Worm (Caenorhabditis elegans) whole organism, L3 larva: Measurements from ENCODE around the gene gly-5.
"Not testable (repeated sequence)": the region's sequence is repeated elsewhere in the genome, so short reads cannot be mapped to it uniquely, and the experiment has no call there.

Source experiments
- aly-2 ChIP-seq: fragments of 150-350 bp; optimal IDR thresholded peaks from 2 replicates; lab custom pipeline; 2014; ENCODE audit warnings: missing biosample characterization, missing genetic modification characterization
- ama-1 ChIP-seq: fragments of 150-350 bp; optimal IDR thresholded peaks from 2 replicates; lab custom pipeline; 2018
- ceh-16 ChIP-seq: sonication (generic microtip); optimal IDR thresholded peaks from 2 replicates; lab custom pipeline; 2017; ENCODE audit warnings: missing biosample characterization, missing genetic modification characterization
- daf-12 ChIP-seq: fragments of 150-350 bp; optimal IDR thresholded peaks from 2 replicates; lab custom pipeline; 2014; ENCODE audit warnings: missing biosample characterization, missing genetic modification reagents, missing genetic modification characterization
- elt-2 ChIP-seq: sonication (generic microtip); optimal IDR thresholded peaks from 2 replicates; lab custom pipeline; 2016; ENCODE audit warnings: missing genetic modification reagents, mild to moderate bottlenecking, missing genetic modification characterization, missing compliant biosample characterization
- elt-3 ChIP-seq, 3 experiments: fragments of 150-350 bp in 1 of 3; sonication (generic microtip) in 2 of 3; optimal IDR thresholded peaks; 2 replicates in 2 of 3; 4 replicates in 1 of 3; lab custom pipeline; 2014 to 2017; ENCODE audit warnings: missing biosample characterization in 3 of 3, missing genetic modification characterization in 3 of 3
- fkh-2 ChIP-seq: fragments of 150-350 bp; optimal IDR thresholded peaks from 2 replicates; lab custom pipeline; 2014; ENCODE audit warnings: missing biosample characterization, missing genetic modification reagents, missing genetic modification characterization
- hmg-11 ChIP-seq: sonication (generic microtip); optimal IDR thresholded peaks from 2 replicates; lab custom pipeline; 2016; ENCODE audit warnings: missing genetic modification characterization, missing compliant biosample characterization
- lin-15B ChIP-seq: fragments of 150-350 bp; optimal IDR thresholded peaks from 2 replicates; lab custom pipeline; 2014; ENCODE audit warnings: missing biosample characterization, missing genetic modification characterization
- lin-39 ChIP-seq: fragments of 150-350 bp; optimal IDR thresholded peaks from 2 replicates; lab custom pipeline; 2018; ENCODE audit warnings: missing biosample characterization, missing genetic modification reagents, missing genetic modification characterization
- lsy-12 ChIP-seq: sonication (generic microtip); optimal IDR thresholded peaks from 2 replicates; lab custom pipeline; 2016; ENCODE audit warnings: mild to moderate bottlenecking, missing genetic modification characterization, missing compliant biosample characterization
- mdl-1 ChIP-seq: fragments of 150-350 bp; optimal IDR thresholded peaks from 2 replicates; lab custom pipeline; 2014; ENCODE audit warnings: missing biosample characterization, missing genetic modification characterization
- nfya-1 ChIP-seq: sonication (generic microtip); optimal IDR thresholded peaks from 2 replicates; lab custom pipeline; 2017; ENCODE audit warnings: missing genetic modification characterization, mild to moderate bottlenecking, missing compliant biosample characterization, antibody characterized with exemption, moderate library complexity; ENCODE audit not compliant: insufficient read depth
- nhr-12 ChIP-seq: fragments of 150-350 bp; optimal IDR thresholded peaks from 2 replicates; lab custom pipeline; 2014; ENCODE audit warnings: missing biosample characterization, missing genetic modification characterization
- nhr-237 ChIP-seq: fragments of 150-350 bp; optimal IDR thresholded peaks from 2 replicates; lab custom pipeline; 2014; ENCODE audit warnings: missing biosample characterization, missing genetic modification characterization
- nhr-25 ChIP-seq: sonication (generic microtip); optimal IDR thresholded peaks from 2 replicates; lab custom pipeline; 2017; ENCODE audit warnings: missing biosample characterization, missing genetic modification characterization
- nhr-43 ChIP-seq: sonication (generic microtip); optimal IDR thresholded peaks from 2 replicates; lab custom pipeline; 2016; ENCODE audit warnings: mild to moderate bottlenecking, missing genetic modification characterization, missing compliant biosample characterization; ENCODE audit not compliant: poor library complexity, severe bottlenecking
- nhr-67 ChIP-seq: fragments of 150-350 bp; optimal IDR thresholded peaks from 2 replicates; lab custom pipeline; 2014; ENCODE audit warnings: missing biosample characterization, missing genetic modification characterization
- pha-4 ChIP-seq: fragments of 150-350 bp; optimal IDR thresholded peaks from 2 replicates; lab custom pipeline; 2014; ENCODE audit warnings: missing biosample characterization, missing genetic modification reagents, missing genetic modification characterization
- pqm-1 ChIP-seq: fragments of 150-350 bp; optimal IDR thresholded peaks from 2 replicates; lab custom pipeline; 2017; ENCODE audit warnings: missing biosample characterization, missing genetic modification characterization, inconsistent platforms
- sea-2 ChIP-seq: fragments of 150-350 bp; sonication (generic microtip); optimal IDR thresholded peaks from 4 replicates; lab custom pipeline; 2014; ENCODE audit warnings: missing biosample characterization, missing genetic modification reagents, missing genetic modification characterization
- snpc-4 ChIP-seq: fragments of 150-350 bp; optimal IDR thresholded peaks from 2 replicates; lab custom pipeline; 2014; ENCODE audit warnings: missing biosample characterization, missing genetic modification characterization
- tbx-2 ChIP-seq: sonication (generic microtip); optimal IDR thresholded peaks from 2 replicates; lab custom pipeline; 2016; ENCODE audit warnings: mild to moderate bottlenecking, missing genetic modification characterization, missing compliant biosample characterization
- zag-1 ChIP-seq: fragments of 150-350 bp; optimal IDR thresholded peaks from 2 replicates; lab custom pipeline; 2014; ENCODE audit warnings: missing biosample characterization, missing genetic modification characterization

The gly-5 gene

DNA sequence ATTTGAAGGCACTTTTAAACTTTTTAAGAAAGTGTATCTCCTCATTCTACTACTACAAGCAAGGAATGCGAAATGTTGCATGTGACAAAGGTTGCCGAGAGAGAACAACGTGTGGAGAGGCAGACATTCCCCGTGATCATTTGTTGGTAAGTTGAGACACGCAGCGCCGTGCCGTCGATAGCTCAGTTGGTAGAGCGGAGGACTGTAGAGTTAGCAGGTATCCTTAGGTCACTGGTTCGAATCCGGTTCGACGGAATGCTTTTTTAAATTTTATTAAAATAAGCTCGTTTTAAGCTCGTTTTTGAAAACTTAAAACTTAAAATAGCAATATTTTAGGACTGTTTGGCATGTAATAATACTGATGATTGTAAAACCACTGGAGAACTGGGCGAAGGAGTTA lies 37.2 kb downstream of the gly-5 start:
- TF ChIP-seq nhr-43 (tag; lab: Kevin White, UChicago) (no peak), pha-4 (tag; lab: Kevin White, UChicago) (peak; percentile 35), nfya-1 (peak; percentile 23)

DNA sequence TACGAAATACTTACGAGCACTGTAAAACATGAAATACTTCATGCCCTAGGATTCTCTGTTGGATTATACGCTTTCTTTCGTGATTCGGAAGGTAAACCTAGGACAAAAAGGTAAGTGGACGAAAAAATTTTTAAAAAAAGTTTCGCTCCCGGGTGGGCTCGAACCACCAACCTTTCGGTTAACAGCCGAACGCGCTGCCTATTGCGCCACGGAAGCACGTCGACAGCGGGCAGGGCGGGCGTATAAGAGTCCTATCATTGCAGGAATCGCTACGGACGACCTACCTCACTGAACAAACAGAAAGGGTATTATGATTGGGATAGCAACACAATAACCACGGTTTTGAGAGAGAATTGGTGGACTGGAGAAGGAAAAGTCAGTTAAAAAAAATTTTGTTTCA lies 37.8 kb downstream of the gly-5 start:
- TF ChIP-seq pha-4 (tag; lab: Kevin White, UChicago) (peak; percentile 30), nfya-1 (peak; percentile 40), nhr-43 (tag; lab: Kevin White, UChicago) (no peak), elt-2 (tag; lab: Kevin White, UChicago) (peak; percentile 20), tbx-2 (tag; lab: Kevin White, UChicago) (no peak), fkh-2 (tag; lab: Kevin White, UChicago) (no peak), lsy-12 (tag; lab: Kevin White, UChicago) (peak; percentile 24), nhr-67 (tag; lab: Kevin White, UChicago) (no peak), hmg-11 (tag; lab: Kevin White, UChicago) (peak; percentile 37), lin-15B (no peak), elt-3 (tag; optimal IDR thresholded peaks at IDR 0.05; lab: Kevin White, UChicago) (no peak), zag-1 (tag; lab: Kevin White, UChicago) (no peak), lin-39 (peak; percentile 8)

DNA sequence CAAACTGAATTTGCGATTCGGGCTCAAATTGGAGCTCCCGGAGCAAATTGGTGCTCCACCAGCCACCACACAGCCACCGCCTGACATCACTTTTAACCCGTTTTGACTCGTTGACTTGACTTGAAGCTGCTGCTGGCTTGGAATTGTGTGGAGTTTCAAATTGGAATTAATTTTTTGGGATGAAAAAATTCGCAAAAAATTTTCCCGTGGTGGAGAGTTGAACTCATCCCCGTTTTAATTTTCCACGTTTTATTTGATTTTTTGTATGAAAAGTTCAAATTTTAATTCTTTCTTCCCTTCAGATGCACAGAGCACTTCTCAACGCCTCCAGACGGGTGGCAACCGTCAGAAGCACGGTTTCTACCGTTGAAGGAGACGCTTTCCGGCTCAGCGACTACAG lies 58.1 kb downstream of the gly-5 start, which contains the start of gene Y43F4A.4:
Y43F4A.4 (plus strand) TSS at position 301 of the 400 bp plus-strand sequence.
- not testable (repeated sequence) for TF ChIP-seq ama-1 (lab: Kevin White, UChicago); nhr-237 (tag; lab: Kevin White, UChicago); ceh-16 (tag; lab: Kevin White, UChicago)

DNA sequence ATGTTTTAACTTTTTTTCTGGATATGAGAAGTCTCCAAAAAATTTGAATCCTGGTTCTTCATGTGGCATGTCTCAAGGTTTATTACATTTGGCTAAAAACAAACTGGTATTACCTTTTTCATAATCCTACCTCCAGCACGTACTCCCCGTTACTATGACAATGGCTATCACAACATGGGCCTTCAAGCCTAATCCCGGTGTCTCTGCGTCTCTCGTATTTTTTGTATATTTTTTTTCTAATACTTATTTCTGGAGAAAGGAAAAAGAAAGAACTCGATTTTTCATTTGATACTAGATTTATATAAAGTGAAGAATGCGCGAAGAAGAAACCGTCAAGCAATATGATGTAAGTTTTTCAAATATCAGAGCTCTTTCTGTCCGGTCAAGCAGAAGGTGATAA lies 59.1 kb downstream of the gly-5 start, which contains the start of gene anoh-1:
anoh-1 (plus strand) TSS at position 301 of the 400 bp plus-strand sequence.
- TF ChIP-seq daf-12 (tag; lab: Kevin White, UChicago) (no peak), mdl-1 (no peak), nhr-43 (tag; lab: Kevin White, UChicago) (no peak), nhr-25 (tag; lab: Kevin White, UChicago) (no peak)

DNA sequence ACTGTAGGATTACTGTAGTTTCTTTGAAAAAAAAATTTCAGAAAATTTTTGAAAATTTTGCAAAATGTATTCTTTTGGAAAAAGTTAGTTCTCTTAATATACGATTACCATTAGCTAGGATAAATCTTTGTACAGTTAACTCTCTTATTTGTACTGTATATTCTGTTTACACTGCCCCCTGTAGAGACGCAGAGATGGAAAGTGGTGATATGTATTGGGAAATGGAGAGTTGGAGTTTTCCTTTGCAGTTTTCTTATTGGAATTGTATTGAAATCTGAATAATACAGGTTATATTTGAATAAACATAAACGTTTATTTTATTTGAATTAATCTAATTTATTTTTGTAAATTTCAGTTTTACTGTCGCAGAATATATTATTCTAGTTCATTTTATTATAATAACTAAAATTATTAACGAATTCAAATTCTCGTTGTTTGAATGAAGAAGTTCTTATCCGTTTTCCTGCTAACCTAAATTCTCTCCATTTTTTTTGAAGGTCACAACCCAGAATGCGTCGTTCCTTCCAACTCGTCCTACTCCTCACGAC lies 67.1 kb downstream of the gly-5 start, which contains the start of gene F56A8.9:
F56A8.9 (plus strand) TSS at position 498 of the 548 bp plus-strand sequence.
- TF ChIP-seq aly-2 (tag; lab: Kevin White, UChicago) = no peak
- TF ChIP-seq nhr-12 (tag; lab: Kevin White, UChicago) = no peak
- no peak for TF ChIP-seq nhr-43 (tag; lab: Kevin White, UChicago)
- TF ChIP-seq sea-2 = no peak
- no peak for TF ChIP-seq pqm-1 (tag; lab: Kevin White, UChicago)
- no peak for TF ChIP-seq snpc-4
- TF ChIP-seq fkh-2 (tag; lab: Kevin White, UChicago) = no peak
- TF ChIP-seq nhr-25 (tag; lab: Kevin White, UChicago) = no peak
- no peak for TF ChIP-seq daf-12 (tag; lab: Kevin White, UChicago)
- TF ChIP-seq lin-15B = no peak
